Worm (Caenorhabditis elegans) whole organism, L4 larva: ENCODE data around the gene poml-4.
"Not testable (repeated sequence)": the region's sequence is repeated elsewhere in the genome, so short reads cannot be mapped to it uniquely, and the experiment has no call there.

Experiments
- D1046.2 ChIP-seq: fragments of 200-800 bp; sonication (Bioruptor generic); IDR thresholded peaks from 2 replicates; pipeline ENCODE4 v1.3.6; 2022; ENCODE audit warnings: missing genetic modification characterization, missing compliant biosample characterization
- F26F4.8 ChIP-seq: fragments of 200-800 bp; sonication (Bioruptor generic); conservative IDR thresholded peaks from 2 replicates; pipeline ENCODE4 v1.3.6; 2022; ENCODE audit warnings: missing genetic modification characterization, missing compliant biosample characterization
- F37D6.2 ChIP-seq: sonication (generic microtip); optimal IDR thresholded peaks from 2 replicates; lab custom pipeline; 2016; ENCODE audit warnings: mild to moderate bottlenecking, missing genetic modification characterization, missing compliant biosample characterization
- F44E2.7 ChIP-seq: fragments of 200-800 bp; sonication (Bioruptor generic); IDR thresholded peaks from 2 replicates; pipeline ENCODE4 v2.1.2; 2022; ENCODE audit warnings: missing genetic modification characterization, missing compliant biosample characterization
- F49E8.2 ChIP-seq: sonication (generic microtip); optimal IDR thresholded peaks from 2 replicates; lab custom pipeline; 2016; ENCODE audit warnings: missing compliant biosample characterization, mild to moderate bottlenecking, missing genetic modification characterization, borderline replicate concordance
- ZK546.5 ChIP-seq, 2 experiments: sonication (generic microtip); optimal IDR thresholded peaks; 2 replicates each; lab custom pipeline; 2017; ENCODE audit warnings: missing biosample characterization in 2 of 2, missing genetic modification characterization in 2 of 2
- aly-2 ChIP-seq: sonication (generic microtip); optimal IDR thresholded peaks from 2 replicates; lab custom pipeline; 2018; ENCODE audit warnings: missing biosample characterization, missing genetic modification characterization
- arid-1 ChIP-seq: fragments of 200-800 bp; sonication (Bioruptor generic); conservative IDR thresholded peaks from 2 replicates; pipeline ENCODE4 v1.3.6; 2022; ENCODE audit warnings: missing genetic modification reagents, missing genetic modification characterization, missing compliant biosample characterization
- attf-4 ChIP-seq: sonication (generic microtip); optimal IDR thresholded peaks from 3 replicates; lab custom pipeline; 2017; ENCODE audit warnings: missing biosample characterization, missing genetic modification characterization
- ceh-20 ChIP-seq: fragments of 200-800 bp; sonication (Bioruptor generic); IDR thresholded peaks from 2 replicates; pipeline ENCODE4 v1.3.6; 2022; ENCODE audit warnings: missing genetic modification reagents, missing genetic modification characterization, missing compliant biosample characterization
- ceh-44 ChIP-seq: fragments of 200-800 bp; sonication (Bioruptor generic); IDR thresholded peaks from 2 replicates; pipeline ENCODE4 v1.3.6; 2022; ENCODE audit warnings: missing genetic modification reagents, missing genetic modification characterization, missing compliant biosample characterization
- cey-2 ChIP-seq: sonication (generic microtip); optimal IDR thresholded peaks from 3 replicates; lab custom pipeline; 2017; ENCODE audit warnings: missing genetic modification characterization, mild to moderate bottlenecking, missing compliant biosample characterization, antibody characterized with exemption, borderline replicate concordance; ENCODE audit not compliant: insufficient read depth
- daf-8 ChIP-seq: fragments of 200-800 bp; sonication (Bioruptor generic); IDR thresholded peaks from 2 replicates; pipeline ENCODE4 v1.3.6; 2022; ENCODE audit warnings: missing genetic modification characterization, missing compliant biosample characterization
- dmd-6 ChIP-seq: fragments of 200-800 bp; sonication (Bioruptor generic); IDR thresholded peaks from 2 replicates; pipeline ENCODE4 v1.3.6; 2022; ENCODE audit warnings: missing genetic modification reagents, missing genetic modification characterization, missing compliant biosample characterization
- duxl-1 ChIP-seq: sonication (generic microtip); optimal IDR thresholded peaks from 2 replicates; lab custom pipeline; 2016; ENCODE audit warnings: mild to moderate bottlenecking, missing genetic modification characterization, moderate library complexity, missing compliant biosample characterization; ENCODE audit not compliant: poor library complexity
- dve-1 ChIP-seq: sonication (generic microtip); optimal IDR thresholded peaks from 2 replicates; lab custom pipeline; 2017; ENCODE audit warnings: antibody characterized with exemption, mild to moderate bottlenecking, missing genetic modification characterization, missing compliant biosample characterization; ENCODE audit not compliant: insufficient read depth
- egl-27 ChIP-seq: sonication (generic microtip); optimal IDR thresholded peaks from 3 replicates; lab custom pipeline; 2017; ENCODE audit warnings: missing biosample characterization, missing genetic modification reagents, missing genetic modification characterization
- egl-43 ChIP-seq: fragments of 200-800 bp; sonication (Bioruptor generic); IDR thresholded peaks from 2 replicates; pipeline ENCODE4 v1.3.6; 2022; ENCODE audit warnings: missing genetic modification reagents, missing genetic modification characterization, missing compliant biosample characterization
- fkh-10 ChIP-seq: fragments of 150-350 bp; optimal IDR thresholded peaks from 2 replicates; lab custom pipeline; 2014; ENCODE audit warnings: missing biosample characterization, missing genetic modification reagents, missing genetic modification characterization
- fos-1 ChIP-seq: fragments of 150-350 bp; optimal IDR thresholded peaks from 2 replicates; lab custom pipeline; 2014; ENCODE audit warnings: missing biosample characterization, missing genetic modification characterization
- gei-8 ChIP-seq: fragments of 200-800 bp; sonication (Bioruptor generic); optimal IDR thresholded peaks from 2 replicates; lab custom pipeline; 2018; ENCODE audit warnings: mild to moderate bottlenecking, missing genetic modification characterization, missing compliant biosample characterization
- hif-1 ChIP-seq, 2 experiments: sonication (generic microtip); optimal IDR thresholded peaks; 2 replicates each; lab custom pipeline; 2016 to 2017; ENCODE audit warnings: missing compliant biosample characterization in 2 of 2, missing genetic modification characterization in 2 of 2, missing genetic modification reagents in 2 of 2, missing genotype in 2 of 2, mild to moderate bottlenecking in 1 of 2
- hlh-11 ChIP-seq: fragments of 200-800 bp; sonication (Bioruptor generic); optimal IDR thresholded peaks from 2 replicates; lab custom pipeline; 2018; ENCODE audit warnings: mild to moderate bottlenecking, missing genetic modification characterization, missing compliant biosample characterization
- hmg-1.1 ChIP-seq: fragments of 200-800 bp; sonication (Bioruptor generic); IDR thresholded peaks from 2 replicates; pipeline ENCODE4 v1.3.6; 2022; ENCODE audit warnings: missing genetic modification reagents, missing genetic modification characterization, missing compliant biosample characterization
- lin-1 ChIP-seq: fragments of 200-800 bp; sonication (Bioruptor generic); IDR thresholded peaks from 2 replicates; pipeline ENCODE4 v1.3.6; 2022; ENCODE audit warnings: missing genetic modification reagents, missing genetic modification characterization, missing compliant biosample characterization
- lin-38 ChIP-seq: fragments of 200-800 bp; sonication (Bioruptor generic); IDR thresholded peaks from 2 replicates; pipeline ENCODE4 v1.3.6; 2022; ENCODE audit warnings: missing genetic modification reagents, missing genetic modification characterization, missing compliant biosample characterization
- mes-2 ChIP-seq: sonication (generic microtip); optimal IDR thresholded peaks from 2 replicates; lab custom pipeline; 2016; ENCODE audit warnings: missing genotype, mild to moderate bottlenecking, missing genetic modification characterization, missing compliant biosample characterization; ENCODE audit not compliant: poor library complexity, severe bottlenecking
- nhr-10 ChIP-seq: fragments of 150-350 bp; optimal IDR thresholded peaks from 2 replicates; lab custom pipeline; 2014; ENCODE audit warnings: missing biosample characterization, missing genetic modification characterization
- nhr-11 ChIP-seq: fragments of 150-350 bp; optimal IDR thresholded peaks from 2 replicates; lab custom pipeline; 2014; ENCODE audit warnings: missing biosample characterization, missing genetic modification characterization
- nhr-111 ChIP-seq: fragments of 200-800 bp; sonication (Bioruptor generic); optimal IDR thresholded peaks from 2 replicates; lab custom pipeline; 2018; ENCODE audit warnings: mild to moderate bottlenecking, missing genetic modification characterization, missing compliant biosample characterization
- nhr-237 ChIP-seq: sonication (generic microtip); optimal IDR thresholded peaks from 2 replicates; lab custom pipeline; 2017; ENCODE audit warnings: missing biosample characterization, missing genetic modification characterization
- nhr-41 ChIP-seq: fragments of 200-800 bp; sonication (Bioruptor generic); IDR thresholded peaks from 2 replicates; pipeline ENCODE4 v1.3.6; 2022; ENCODE audit warnings: missing genetic modification reagents, missing genetic modification characterization, missing compliant biosample characterization
- nhr-42 ChIP-seq: fragments of 200-800 bp; sonication (Bioruptor generic); IDR thresholded peaks from 2 replicates; pipeline ENCODE4 v1.3.6; 2022; ENCODE audit warnings: missing genetic modification characterization, missing compliant biosample characterization
- nhr-77 ChIP-seq: fragments of 150-350 bp; optimal IDR thresholded peaks from 2 replicates; lab custom pipeline; 2014; ENCODE audit warnings: missing biosample characterization, missing genetic modification characterization
- php-3 ChIP-seq: fragments of 200-800 bp; sonication (Bioruptor generic); IDR thresholded peaks from 2 replicates; pipeline ENCODE4 v1.3.6; 2022; ENCODE audit warnings: missing genetic modification reagents, missing genetic modification characterization, missing compliant biosample characterization
- rbr-2 ChIP-seq: sonication (generic microtip); optimal IDR thresholded peaks from 2 replicates; lab custom pipeline; 2016; ENCODE audit warnings: missing genotype, missing genetic modification characterization, missing compliant biosample characterization
- sdz-12 ChIP-seq: fragments of 200-800 bp; sonication (Bioruptor generic); optimal IDR thresholded peaks from 2 replicates; lab custom pipeline; 2018; ENCODE audit warnings: mild to moderate bottlenecking, missing genetic modification characterization, missing compliant biosample characterization
- snpc-4 ChIP-seq: fragments of 150-350 bp; optimal IDR thresholded peaks from 2 replicates; lab custom pipeline; 2014; ENCODE audit warnings: missing biosample characterization, missing genetic modification characterization
- tra-1 ChIP-seq: fragments of 200-800 bp; sonication (Bioruptor generic); IDR thresholded peaks from 2 replicates; pipeline ENCODE4 v1.3.6; 2022; ENCODE audit warnings: missing genetic modification reagents, missing genetic modification characterization, missing compliant biosample characterization
- zag-1 ChIP-seq: fragments of 150-350 bp; optimal IDR thresholded peaks from 2 replicates; lab custom pipeline; 2014; ENCODE audit warnings: missing biosample characterization, missing genetic modification characterization
- zfp-2 ChIP-seq: sonication (generic microtip); optimal IDR thresholded peaks from 2 replicates; lab custom pipeline; 2016; ENCODE audit warnings: mild to moderate bottlenecking, missing genetic modification characterization, missing compliant biosample characterization
- zfp-3 ChIP-seq: fragments of 200-800 bp; sonication (Bioruptor generic); conservative IDR thresholded peaks from 2 replicates; pipeline ENCODE4 v1.3.6; 2022; ENCODE audit warnings: missing genetic modification reagents, missing genetic modification characterization, missing compliant biosample characterization

Gene poml-4

DNA sequence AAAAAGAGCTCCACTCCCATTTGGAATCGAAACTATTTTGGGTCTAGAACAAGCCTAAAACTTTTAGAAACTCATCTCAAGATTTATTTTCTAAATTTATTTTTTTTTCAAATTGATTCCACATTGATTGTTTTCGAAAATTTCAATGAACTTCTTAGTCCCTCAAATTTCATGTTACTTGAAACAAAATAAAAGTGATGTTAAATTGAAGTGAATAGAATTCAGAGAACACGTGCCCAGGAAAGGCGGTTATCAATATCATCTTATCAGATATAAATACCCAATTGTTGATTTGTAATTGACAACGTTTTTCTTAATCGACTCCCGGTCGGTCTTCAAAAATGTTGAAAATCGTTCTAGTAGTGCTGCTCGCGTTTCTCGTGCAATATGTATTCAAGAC is at the start of gene poml-4:
Gene poml-4 (plus strand): TSS at position 301 of the 400 bp plus-strand sequence.
- TF ChIP-seq arid-1 (GFP tag; lab: Robert Waterston, UW); lin-38; lin-1 (GFP tag; lab: Robert Waterston, UW): not testable (repeated sequence)
- TF ChIP-seq, all 104 proteins: peak for 0; not testable (repeated sequence) for 104

DNA sequence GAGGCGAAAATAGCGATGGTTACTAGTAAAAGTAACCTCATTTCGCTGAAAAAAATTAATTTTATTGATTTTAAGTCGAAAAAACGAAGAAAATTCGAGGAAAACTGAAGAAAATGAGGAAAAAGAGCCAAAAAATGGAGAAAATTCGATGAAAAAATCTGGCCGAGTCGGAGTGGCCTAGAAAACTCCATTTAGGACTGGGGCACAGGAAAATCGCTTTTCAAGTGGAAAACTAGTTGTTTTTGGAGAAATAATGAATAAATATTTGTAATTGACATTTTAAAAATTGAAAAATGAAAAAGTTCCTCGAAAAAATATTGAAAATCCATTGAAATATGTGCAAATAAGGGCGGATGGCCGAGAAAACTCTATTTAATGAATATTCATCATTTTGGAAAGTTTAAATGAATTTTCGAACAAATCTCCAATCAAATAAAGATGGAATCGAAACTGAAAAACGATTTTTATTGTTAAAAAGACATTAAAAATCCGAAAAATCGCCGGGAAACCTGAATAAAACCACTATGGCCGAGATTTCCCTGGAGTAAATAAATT is 40.4 kb upstream of the poml-4 start, which contains the start of gene emc-1:
Gene emc-1 (minus strand): TSS at position 45 of the 555 bp plus-strand sequence.
- TF ChIP-seq hif-1 (tag; optimal IDR thresholded peaks at IDR 0.05; lab: Kevin White, UChicago) (peak in 1 of 2 experiments; percentile 68), zfp-3 (no peak), mes-2 (tag; lab: Kevin White, UChicago) (peak; percentile 59)

- no peak for TF ChIP-seq arid-1 (GFP tag; lab: Robert Waterston, UW)
- no peak for TF ChIP-seq fkh-10 (GFP tag; lab: Kevin White, UChicago)
- TF ChIP-seq nhr-237 (tag; lab: Kevin White, UChicago), result no peak
- TF ChIP-seq ZK546.5 (tag; optimal IDR thresholded peaks at IDR 0.05; lab: Kevin White, UChicago), result no peak
- no peak for TF ChIP-seq egl-27
- no peak for TF ChIP-seq lin-1 (GFP tag; lab: Robert Waterston, UW)
- no peak for TF ChIP-seq dmd-6 (GFP tag; lab: Robert Waterston, UW)
- no peak for TF ChIP-seq nhr-77 (tag; lab: Kevin White, UChicago)
- no peak for TF ChIP-seq gei-8 (GFP tag; lab: Kevin White, UChicago)
- no peak for TF ChIP-seq snpc-4
- TF ChIP-seq daf-8 (GFP tag; lab: Robert Waterston, UW), result no peak
- no peak for TF ChIP-seq ceh-44 (GFP tag; lab: Robert Waterston, UW)
- TF ChIP-seq aly-2 (tag; lab: Kevin White, UChicago), result no peak
- TF ChIP-seq F37D6.2 (tag; lab: Kevin White, UChicago), result no peak
Observed at ce11 chrII:1500959-1501358, 39.8 kb upstream of the poml-4 start.

DNA sequence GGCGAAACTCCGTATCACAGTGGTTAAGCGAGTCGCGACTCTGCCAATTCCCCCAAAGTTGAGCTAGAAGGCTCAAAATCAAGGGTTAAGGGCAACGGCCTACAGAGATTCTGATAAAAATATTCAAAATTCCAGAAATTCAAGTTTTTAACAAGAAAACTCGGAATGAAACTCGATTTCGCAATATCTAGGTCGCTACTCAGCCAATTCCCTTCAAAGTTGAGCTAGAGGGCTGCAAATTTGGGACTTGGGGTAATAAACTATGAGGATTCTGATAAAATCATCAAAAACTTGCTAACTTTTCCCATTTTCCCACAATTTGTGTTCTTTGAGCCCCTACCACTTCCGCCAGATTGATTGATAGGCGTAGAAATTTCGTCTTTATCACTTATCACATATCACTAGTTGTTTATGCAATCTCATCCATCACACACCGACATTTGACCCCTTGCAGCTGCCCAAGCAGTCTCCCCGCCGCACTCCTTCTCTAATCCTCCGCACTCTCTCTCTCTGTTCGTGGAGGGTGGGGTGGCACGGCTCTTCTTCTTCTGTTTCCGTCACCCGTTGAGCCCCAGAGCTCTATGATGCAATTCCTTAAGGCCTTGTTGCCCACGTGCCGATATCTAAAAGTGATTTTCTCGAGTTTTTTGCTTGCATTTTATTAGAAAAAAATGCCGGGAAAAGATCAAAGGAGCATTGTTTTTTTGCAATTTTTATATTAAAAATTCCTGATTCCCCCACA is 38.9 kb upstream of the poml-4 start:
- TF ChIP-seq F49E8.2 (tag; lab: Kevin White, UChicago) (no peak), attf-4 (no peak), nhr-41 (GFP tag; lab: Robert Waterston, UW) (0 out of 2 replicates have a peak, but pooled peaks have one; percentile 47), hlh-11 (tag; lab: Kevin White, UChicago) (peak; percentile 63), nhr-111 (GFP tag; lab: Kevin White, UChicago) (no peak), zag-1 (tag; lab: Kevin White, UChicago) (no peak), F44E2.7 (GFP tag; lab: Robert Waterston, UW) (no peak), egl-43 (no peak), F26F4.8 (no peak), D1046.2 (GFP tag; lab: Robert Waterston, UW) (no peak), php-3 (GFP tag; lab: Robert Waterston, UW) (no peak), dmd-6 (GFP tag; lab: Robert Waterston, UW) (peak; percentile 33; the same call in 1 of the 2 replicates), rbr-2 (tag; lab: Kevin White, UChicago) (peak; percentile 33), fos-1 (tag; lab: Kevin White, UChicago) (no peak), arid-1 (GFP tag; lab: Robert Waterston, UW) (no peak), nhr-42 (GFP tag; lab: Robert Waterston, UW) (0 out of 2 replicates have a peak, but pooled peaks have one; percentile 31), dve-1 (peak; percentile 7), duxl-1 (tag; lab: Kevin White, UChicago) (no peak), nhr-10 (tag; lab: Kevin White, UChicago) (no peak), zfp-2 (tag; lab: Kevin White, UChicago) (no peak), hmg-1.1 (GFP tag; lab: Robert Waterston, UW) (peak; percentile 72), ceh-20 (peak; percentile 57; the same call in 1 of the 2 replicates), nhr-11 (peak; percentile 36), sdz-12 (no peak), cey-2 (tag; lab: Kevin White, UChicago) (no peak), tra-1 (no peak)
